Fruit fly (Drosophila melanogaster): ENCODE measurements around the gene nsl1.

Gene nsl1

dm6 chr3R:15814150-15814549 is 20.6 kb downstream of the nsl1 start:
- TF ChIP-seq fd96Ca (GFP tag; IDR thresholded peaks at IDR 0.05), result no peak
- TF ChIP-seq CG12605 (GFP tag; IDR thresholded peaks at IDR 0.05), result no peak
- TF ChIP-seq D1 (tag; optimal IDR thresholded peaks at IDR 0.05), result no peak
- no peak for TF ChIP-seq CG15710 (tag; optimal IDR thresholded peaks at IDR 0.05)
- no peak for TF ChIP-seq CG14655 (GFP tag; optimal IDR thresholded peaks at IDR 0.05)
- TF ChIP-seq CG10348 (GFP tag; IDR thresholded peaks at IDR 0.05), result no peak
- TF ChIP-seq Snoo (tag; optimal IDR thresholded peaks at IDR 0.05), result no peak
- no peak for TF ChIP-seq Pif1A (GFP tag; optimal IDR thresholded peaks at IDR 0.05)
- TF ChIP-seq CG9948 (tag; optimal IDR thresholded peaks at IDR 0.05), result no peak
- no peak for TF ChIP-seq CG8159 (tag; optimal IDR thresholded peaks at IDR 0.05)
- TF ChIP-seq CG8301 (tag; optimal IDR thresholded peaks at IDR 0.05), result no peak
- TF ChIP-seq CG13204 (GFP tag; optimal IDR thresholded peaks at IDR 0.05), result no peak
- TF ChIP-seq Pif1B (GFP tag; optimal IDR thresholded peaks at IDR 0.05), result no peak

- TF ChIP-seq Ets98B (GFP tag; IDR thresholded peaks at IDR 0.05), result peak; percentile 64
- TF ChIP-seq CG14655 (GFP tag; optimal IDR thresholded peaks at IDR 0.05), result no peak
- no peak for TF ChIP-seq CG10348 (GFP tag; IDR thresholded peaks at IDR 0.05)
- TF ChIP-seq D1 (tag; optimal IDR thresholded peaks at IDR 0.05), result no peak
- TF ChIP-seq Snoo (tag; optimal IDR thresholded peaks at IDR 0.05), result no peak
- no peak for TF ChIP-seq CG8159 (tag; optimal IDR thresholded peaks at IDR 0.05)
- no peak for TF ChIP-seq CG34367 (tag; optimal IDR thresholded peaks at IDR 0.05)
- peak; percentile 72; the same call in 2 of the 3 replicates for TF ChIP-seq CG4496 (GFP tag; IDR thresholded peaks at IDR 0.05)
- no peak for TF ChIP-seq rn (GFP tag; IDR thresholded peaks at IDR 0.05)
- peak; percentile 42 for TF ChIP-seq Pif1A (GFP tag; optimal IDR thresholded peaks at IDR 0.05)
- no peak for TF ChIP-seq CG13204 (GFP tag; optimal IDR thresholded peaks at IDR 0.05)
- TF ChIP-seq CG17806 (tag; optimal IDR thresholded peaks at IDR 0.05), result peak; percentile 23
- peak; percentile 19 for TF ChIP-seq CG9948 (tag; optimal IDR thresholded peaks at IDR 0.05)
- TF ChIP-seq gl (tag; optimal IDR thresholded peaks at IDR 0.05), result no peak
- no peak for TF ChIP-seq EcR (GFP tag; optimal IDR thresholded peaks at IDR 0.05)
- peak; percentile 38; the same call in 1 of the 2 replicates for TF ChIP-seq CG32121 (GFP tag; IDR thresholded peaks at IDR 0.05)
- peak; percentile 5 for TF ChIP-seq Pif1B (GFP tag; optimal IDR thresholded peaks at IDR 0.05)
- TF ChIP-seq CG8301 (tag; optimal IDR thresholded peaks at IDR 0.05), result no peak
- TF ChIP-seq CG12605 (GFP tag; IDR thresholded peaks at IDR 0.05), result no peak
- peak; percentile 54; the same call in 1 of the 3 replicates for TF ChIP-seq fd96Ca (GFP tag; IDR thresholded peaks at IDR 0.05)
Observed at dm6 chr3R:15816276-15816675, 22.7 kb downstream of the nsl1 start.

dm6 chr3R:15825521-15825920 is 31.9 kb downstream of the nsl1 start, which contains the start of gene CG4576:
CG4576 (plus strand) TSS chr3R:15825747.
- TF ChIP-seq EcR (GFP tag; optimal IDR thresholded peaks at IDR 0.05) (peak; percentile 15), CG13204 (GFP tag; optimal IDR thresholded peaks at IDR 0.05) (no peak), CG4496 (GFP tag; IDR thresholded peaks at IDR 0.05) (no peak), Pif1A (GFP tag; optimal IDR thresholded peaks at IDR 0.05) (no peak)

- 0 out of 2 replicates have a peak, but pooled peaks have one; percentile 37 for TF ChIP-seq CG12605 (GFP tag; IDR thresholded peaks at IDR 0.05)
- TF ChIP-seq CG14655 (GFP tag; optimal IDR thresholded peaks at IDR 0.05), result no peak
- TF ChIP-seq CG13204 (GFP tag; optimal IDR thresholded peaks at IDR 0.05), result peak; percentile 79
- peak; percentile 39 for TF ChIP-seq Snoo (tag; optimal IDR thresholded peaks at IDR 0.05)
- peak; percentile 86 for TF ChIP-seq CG8159 (tag; optimal IDR thresholded peaks at IDR 0.05)
- TF ChIP-seq CG10348 (GFP tag; IDR thresholded peaks at IDR 0.05), result no peak
- no peak for TF ChIP-seq rn (GFP tag; IDR thresholded peaks at IDR 0.05)
- no peak for TF ChIP-seq CG8301 (tag; optimal IDR thresholded peaks at IDR 0.05)
- peak; percentile 66 for TF ChIP-seq Pif1B (GFP tag; optimal IDR thresholded peaks at IDR 0.05)
- peak; percentile 61 for TF ChIP-seq D1 (tag; optimal IDR thresholded peaks at IDR 0.05)
- TF ChIP-seq CG15710 (tag; optimal IDR thresholded peaks at IDR 0.05), result peak; percentile 88
- 0 out of 3 replicates have a peak, but pooled peaks have one; percentile 36 for TF ChIP-seq fd96Ca (GFP tag; IDR thresholded peaks at IDR 0.05)
- TF ChIP-seq EcR (GFP tag; optimal IDR thresholded peaks at IDR 0.05), result peak; percentile 94
- peak; percentile 78 for TF ChIP-seq CG34367 (tag; optimal IDR thresholded peaks at IDR 0.05)
- no peak for TF ChIP-seq CG32121 (GFP tag; IDR thresholded peaks at IDR 0.05)
- peak; percentile 80 for TF ChIP-seq CG9948 (tag; optimal IDR thresholded peaks at IDR 0.05)
- no peak for TF ChIP-seq Pif1A (GFP tag; optimal IDR thresholded peaks at IDR 0.05)
- TF ChIP-seq CG4496 (GFP tag; IDR thresholded peaks at IDR 0.05), result peak; percentile 51; the same call in 1 of the 3 replicates
- peak; percentile 76 for TF ChIP-seq CG17806 (tag; optimal IDR thresholded peaks at IDR 0.05)
- TF ChIP-seq gl (tag; optimal IDR thresholded peaks at IDR 0.05), result peak; percentile 64
- TF ChIP-seq Ets98B (GFP tag; IDR thresholded peaks at IDR 0.05), result peak; percentile 23; the same call in 1 of the 2 replicates
Observed at dm6 chr3R:15827559-15827958, 34.0 kb downstream of the nsl1 start.

dm6 chr3R:15832525-15832924 is 38.9 kb downstream of the nsl1 start, which contains the start of gene rec:
rec (minus strand) TSS chr3R:15832632.
- TF ChIP-seq rn (GFP tag; IDR thresholded peaks at IDR 0.05) (no peak), gl (tag; optimal IDR thresholded peaks at IDR 0.05) (no peak), CG13204 (GFP tag; optimal IDR thresholded peaks at IDR 0.05) (no peak), CG10348 (GFP tag; IDR thresholded peaks at IDR 0.05) (no peak), CG9948 (tag; optimal IDR thresholded peaks at IDR 0.05) (no peak), CG8301 (tag; optimal IDR thresholded peaks at IDR 0.05) (no peak), D1 (tag; optimal IDR thresholded peaks at IDR 0.05) (no peak), CG32121 (GFP tag; IDR thresholded peaks at IDR 0.05) (no peak), CG34367 (tag; optimal IDR thresholded peaks at IDR 0.05) (no peak), CG14655 (GFP tag; optimal IDR thresholded peaks at IDR 0.05) (no peak), EcR (GFP tag; optimal IDR thresholded peaks at IDR 0.05) (no peak), Ets98B (GFP tag; IDR thresholded peaks at IDR 0.05) (no peak), CG12605 (GFP tag; IDR thresholded peaks at IDR 0.05) (no peak), CG17806 (tag; optimal IDR thresholded peaks at IDR 0.05) (no peak)

- TF ChIP-seq CG8301 (tag; optimal IDR thresholded peaks at IDR 0.05), result no peak
- no peak for TF ChIP-seq Pif1B (GFP tag; optimal IDR thresholded peaks at IDR 0.05)
Observed at dm6 chr3R:15833332-15833731, 39.8 kb downstream of the nsl1 start, which contains the start of gene CG43318. CG43318 (minus strand) TSS chr3R:15833432.
